Fruit fly (Drosophila melanogaster) whole organism, embryonic: ENCODE data around the gene slmb.

Experiments used
- Awh ChIP-seq: fragments of 200-800 bp; sonication (Bioruptor generic); IDR thresholded peaks from 2 replicates; pipeline ENCODE4, ENCODE4 v1.3.6; 2022; ENCODE audit warnings: missing biosample characterization, missing genetic modification characterization
- B-H2 ChIP-seq: fragments of 200-800 bp; sonication (Bioruptor generic); optimal IDR thresholded peaks from 2 replicates; lab custom pipeline; 2018; ENCODE audit warnings: missing biosample characterization, mild to moderate bottlenecking, missing genetic modification characterization
- C15 ChIP-seq: fragments of 200-800 bp; sonication (Bioruptor generic); IDR thresholded peaks from 3 replicates; pipeline ENCODE4 v1.3.6; 2022; ENCODE audit warnings: missing biosample characterization, missing genetic modification characterization
- CG10431 ChIP-seq: fragments of 200-800 bp; sonication (Bioruptor generic); optimal IDR thresholded peaks from 3 replicates; lab custom pipeline; 2018; ENCODE audit warnings: missing biosample characterization, mild to moderate bottlenecking, missing genetic modification characterization
- CG11560 ChIP-seq: fragments of 200-800 bp; sonication (Bioruptor generic); IDR thresholded peaks from 3 replicates; pipeline ENCODE4 v1.3.6; 2022; ENCODE audit warnings: missing biosample characterization, missing genetic modification characterization
- CG11696 ChIP-seq: fragments of 200-800 bp; sonication (Bioruptor generic); IDR thresholded peaks from 2 replicates; pipeline ENCODE4 v1.3.6; 2022; ENCODE audit warnings: missing biosample characterization, missing genetic modification characterization
- CG12769 ChIP-seq: fragments of 200-800 bp; sonication (Bioruptor generic); optimal IDR thresholded peaks from 2 replicates; lab custom pipeline; 2019; ENCODE audit warnings: missing biosample characterization, mild to moderate bottlenecking, missing genetic modification characterization, moderate library complexity
- CG13424 ChIP-seq: fragments of 200-800 bp; sonication (Bioruptor generic); optimal IDR thresholded peaks from 2 replicates; lab custom pipeline; 2019; ENCODE audit warnings: missing biosample characterization, mild to moderate bottlenecking, missing genetic modification characterization, moderate library complexity
- CG14014 ChIP-seq: fragments of 200-800 bp; sonication (Bioruptor generic); IDR thresholded peaks from 2 replicates; pipeline ENCODE4 v1.3.6; 2022; ENCODE audit warnings: missing biosample characterization, missing genetic modification characterization
- CG14710 ChIP-seq: fragments of 200-800 bp; sonication (Bioruptor generic); optimal IDR thresholded peaks from 3 replicates; lab custom pipeline; 2019; ENCODE audit warnings: missing biosample characterization, mild to moderate bottlenecking, missing genetic modification characterization, moderate library complexity
- CG16779 ChIP-seq: fragments of 200-800 bp; sonication (Bioruptor generic); IDR thresholded peaks from 2 replicates; pipeline ENCODE4 v1.3.6; 2022; ENCODE audit warnings: missing biosample characterization, missing genetic modification characterization
- CG17361 ChIP-seq: fragments of 200-800 bp; sonication (Bioruptor generic); IDR thresholded peaks from 3 replicates; pipeline ENCODE4 v1.3.6; 2022; ENCODE audit warnings: missing biosample characterization, missing genetic modification characterization
- CG17829 ChIP-seq: fragments of 200-800 bp; optimal IDR thresholded peaks from 2 replicates; lab custom pipeline; 2019; ENCODE audit warnings: missing biosample characterization, mild to moderate bottlenecking, missing genetic modification characterization, moderate library complexity
- CG17912 ChIP-seq: fragments of 200-800 bp; sonication (Bioruptor generic); optimal IDR thresholded peaks from 2 replicates; lab custom pipeline; 2018; ENCODE audit warnings: missing biosample characterization, mild to moderate bottlenecking, missing genetic modification characterization
- CG1832 ChIP-seq: fragments of 200-800 bp; sonication (Bioruptor generic); optimal IDR thresholded peaks from 2 replicates; lab custom pipeline; 2017; ENCODE audit warnings: missing biosample characterization, mild to moderate bottlenecking, missing genetic modification characterization, inconsistent platforms
- CG2120 ChIP-seq: fragments of 200-800 bp; sonication (Bioruptor generic); optimal IDR thresholded peaks from 3 replicates; lab custom pipeline; 2016; ENCODE audit warnings: missing biosample characterization, missing genetic modification characterization
- CG3163 ChIP-seq: fragments of 200-800 bp; sonication (Bioruptor generic); optimal IDR thresholded peaks from 3 replicates; lab custom pipeline; 2016; ENCODE audit warnings: missing biosample characterization, missing genetic modification characterization
- CG32532 ChIP-seq: fragments of 200-800 bp; sonication (Bioruptor generic); IDR thresholded peaks from 2 replicates; pipeline ENCODE4 v1.3.6; 2022; ENCODE audit warnings: missing biosample characterization, missing genetic modification characterization
- CG32767 ChIP-seq: fragments of 200-800 bp; sonication (Bioruptor generic); IDR thresholded peaks from 2 replicates; pipeline ENCODE4 v1.3.6; 2022; ENCODE audit warnings: missing biosample characterization, missing genetic modification characterization
- CG5953 ChIP-seq: fragments of 200-800 bp; sonication (Bioruptor generic); IDR thresholded peaks from 2 replicates; pipeline ENCODE4 v1.3.6; 2022; ENCODE audit warnings: missing biosample characterization, missing genetic modification characterization
- CG6254 ChIP-seq: fragments of 200-800 bp; sonication (Bioruptor generic); optimal IDR thresholded peaks from 3 replicates; lab custom pipeline; 2017; ENCODE audit warnings: mild to moderate bottlenecking, missing biosample characterization, missing genetic modification reagents, missing genetic modification characterization
- CG6765 ChIP-seq: fragments of 200-800 bp; sonication (Bioruptor generic); optimal IDR thresholded peaks from 3 replicates; lab custom pipeline; 2017; ENCODE audit warnings: missing biosample characterization, mild to moderate bottlenecking, missing genetic modification characterization
- CG8281 ChIP-seq: fragments of 200-800 bp; sonication (Bioruptor generic); optimal IDR thresholded peaks from 2 replicates; lab custom pipeline; 2018; ENCODE audit warnings: missing biosample characterization, mild to moderate bottlenecking, missing genetic modification characterization, moderate library complexity
- CTCF ChIP-seq: fragments of 200-800 bp; sonication (Bioruptor generic); optimal IDR thresholded peaks from 2 replicates; lab custom pipeline; 2017; ENCODE audit warnings: missing biosample characterization, mild to moderate bottlenecking, missing genetic modification characterization, moderate library complexity
- Dad ChIP-seq: fragments of 200-800 bp; sonication (Bioruptor generic); optimal IDR thresholded peaks from 3 replicates; lab custom pipeline; 2016; ENCODE audit warnings: missing biosample characterization, missing genetic modification characterization
- Fer3 ChIP-seq: fragments of 200-800 bp; sonication (Bioruptor generic); optimal IDR thresholded peaks from 2 replicates; lab custom pipeline; 2018; ENCODE audit warnings: missing biosample characterization, mild to moderate bottlenecking, missing genetic modification characterization, moderate library complexity
- Gug ChIP-seq: fragments of 200-800 bp; sonication (Bioruptor generic); IDR thresholded peaks from 4 replicates; pipeline ENCODE4 v1.3.6; 2022; ENCODE audit warnings: missing biosample characterization, missing genetic modification characterization
- Hsf ChIP-seq: fragments of 200-800 bp; sonication (Bioruptor generic); optimal IDR thresholded peaks from 3 replicates; lab custom pipeline; 2016; ENCODE audit warnings: missing biosample characterization, missing genetic modification characterization
- MESR4 ChIP-seq: fragments of 200-800 bp; sonication (Bioruptor generic); optimal IDR thresholded peaks from 2 replicates; lab custom pipeline; 2018; ENCODE audit warnings: missing biosample characterization, mild to moderate bottlenecking, missing genetic modification characterization, moderate library complexity
- NC2α ChIP-seq: fragments of 200-800 bp; sonication (Bioruptor generic); optimal IDR thresholded peaks from 2 replicates; lab custom pipeline; 2016; ENCODE audit warnings: missing biosample characterization, missing genetic modification characterization
- Sox100B ChIP-seq: fragments of 200-800 bp; sonication (Bioruptor generic); optimal IDR thresholded peaks from 3 replicates; lab custom pipeline; 2018; ENCODE audit warnings: missing biosample characterization, mild to moderate bottlenecking, missing genetic modification characterization
- Stat92E ChIP-seq, 3 experiments: fragments of >200 bp in 2 of 3; fragments of 200-800 bp in 1 of 3; sonication (Bioruptor generic) in 1 of 3; optimal IDR thresholded peaks; 2 replicates each; lab custom pipeline; 2017 to 2019; ENCODE audit warnings: missing biosample characterization in 3 of 3, missing genetic modification characterization in 3 of 3, mild to moderate bottlenecking in 1 of 3, moderate library complexity in 1 of 3
- al ChIP-seq: fragments of 200-800 bp; sonication (Bioruptor generic); IDR thresholded peaks from 2 replicates; pipeline ENCODE4 v1.3.6; 2022; ENCODE audit warnings: missing biosample characterization, missing genetic modification characterization
- ase ChIP-seq: fragments of 200-800 bp; sonication (Bioruptor generic); IDR thresholded peaks from 3 replicates; pipeline ENCODE4 v1.3.6; 2022; ENCODE audit warnings: missing biosample characterization, missing genetic modification characterization
- bcd ChIP-seq: fragments of 200-800 bp; sonication (Bioruptor generic); optimal IDR thresholded peaks from 2 replicates; lab custom pipeline; 2017; ENCODE audit warnings: missing biosample characterization, mild to moderate bottlenecking, missing genetic modification characterization
- chn ChIP-seq: fragments of 200-800 bp; sonication (Bioruptor generic); optimal IDR thresholded peaks from 2 replicates; lab custom pipeline; 2016; ENCODE audit warnings: missing biosample characterization, missing genetic modification characterization
- dan ChIP-seq: fragments of 200-800 bp; sonication (Bioruptor generic); IDR thresholded peaks from 2 replicates; pipeline ENCODE4 v1.3.6; 2022; ENCODE audit warnings: missing biosample characterization, missing genetic modification characterization
- ftz-f1 ChIP-seq: fragments of 200-800 bp; sonication (Bioruptor generic); optimal IDR thresholded peaks from 2 replicates; lab custom pipeline; 2016; ENCODE audit warnings: missing biosample characterization, missing genetic modification characterization
- gcm ChIP-seq: fragments of 200-800 bp; sonication (Bioruptor generic); optimal IDR thresholded peaks from 2 replicates; lab custom pipeline; 2019; ENCODE audit warnings: missing biosample characterization, mild to moderate bottlenecking, missing genetic modification characterization, moderate library complexity
- grau ChIP-seq: fragments of 200-800 bp; optimal IDR thresholded peaks from 3 replicates; lab custom pipeline; 2019; ENCODE audit warnings: missing biosample characterization, mild to moderate bottlenecking, missing genetic modification characterization, moderate library complexity
- ham ChIP-seq: fragments of 200-800 bp; sonication (Bioruptor generic); IDR thresholded peaks from 2 replicates; pipeline ENCODE4 v1.3.6; 2022; ENCODE audit warnings: missing biosample characterization, missing genetic modification characterization
- hth ChIP-seq: fragments of >200 bp; optimal IDR thresholded peaks from 2 replicates; lab custom pipeline; 2017; ENCODE audit warnings: inconsistent platforms
- maf-S ChIP-seq: fragments of 200-800 bp; sonication (Bioruptor generic); optimal IDR thresholded peaks from 2 replicates; lab custom pipeline; 2016; ENCODE audit warnings: missing biosample characterization, missing genetic modification characterization
- mld ChIP-seq: fragments of 200-800 bp; sonication (Bioruptor generic); IDR thresholded peaks from 3 replicates; pipeline ENCODE4 v1.3.6; 2022; ENCODE audit warnings: missing biosample characterization, missing genetic modification characterization; ENCODE audit not compliant: partially characterized antibody
- nerfin-2 ChIP-seq: fragments of 200-800 bp; sonication (Bioruptor generic); IDR thresholded peaks from 2 replicates; pipeline ENCODE4 v1.3.6; 2022; ENCODE audit warnings: missing biosample characterization, missing genetic modification characterization; ENCODE audit not compliant: partially characterized antibody
- sima ChIP-seq: fragments of 200-800 bp; sonication (Bioruptor generic); optimal IDR thresholded peaks from 2 replicates; lab custom pipeline; 2016; ENCODE audit warnings: missing biosample characterization, missing genetic modification characterization
- so ChIP-seq: fragments of 200-800 bp; sonication (Bioruptor generic); IDR thresholded peaks from 3 replicates; pipeline ENCODE4 v1.3.6; 2022; ENCODE audit warnings: missing biosample characterization, missing genetic modification characterization
- sug ChIP-seq: fragments of 200-800 bp; optimal IDR thresholded peaks from 2 replicates; lab custom pipeline; 2019; ENCODE audit warnings: missing biosample characterization, mild to moderate bottlenecking, missing genetic modification characterization, moderate library complexity
- tap ChIP-seq: fragments of 200-800 bp; optimal IDR thresholded peaks from 3 replicates; lab custom pipeline; 2019; ENCODE audit warnings: missing biosample characterization, mild to moderate bottlenecking, missing genetic modification characterization, moderate library complexity
- usp ChIP-seq: fragments of >200 bp; optimal IDR thresholded peaks from 2 replicates; lab custom pipeline; 2017; ENCODE audit warnings: missing biosample characterization, missing genetic modification characterization
- vvl ChIP-seq: fragments of 200-800 bp; sonication (Bioruptor generic); IDR thresholded peaks from 2 replicates; pipeline ENCODE4 v1.3.6; 2022; ENCODE audit warnings: missing biosample characterization, missing genetic modification characterization

Gene slmb

DNA sequence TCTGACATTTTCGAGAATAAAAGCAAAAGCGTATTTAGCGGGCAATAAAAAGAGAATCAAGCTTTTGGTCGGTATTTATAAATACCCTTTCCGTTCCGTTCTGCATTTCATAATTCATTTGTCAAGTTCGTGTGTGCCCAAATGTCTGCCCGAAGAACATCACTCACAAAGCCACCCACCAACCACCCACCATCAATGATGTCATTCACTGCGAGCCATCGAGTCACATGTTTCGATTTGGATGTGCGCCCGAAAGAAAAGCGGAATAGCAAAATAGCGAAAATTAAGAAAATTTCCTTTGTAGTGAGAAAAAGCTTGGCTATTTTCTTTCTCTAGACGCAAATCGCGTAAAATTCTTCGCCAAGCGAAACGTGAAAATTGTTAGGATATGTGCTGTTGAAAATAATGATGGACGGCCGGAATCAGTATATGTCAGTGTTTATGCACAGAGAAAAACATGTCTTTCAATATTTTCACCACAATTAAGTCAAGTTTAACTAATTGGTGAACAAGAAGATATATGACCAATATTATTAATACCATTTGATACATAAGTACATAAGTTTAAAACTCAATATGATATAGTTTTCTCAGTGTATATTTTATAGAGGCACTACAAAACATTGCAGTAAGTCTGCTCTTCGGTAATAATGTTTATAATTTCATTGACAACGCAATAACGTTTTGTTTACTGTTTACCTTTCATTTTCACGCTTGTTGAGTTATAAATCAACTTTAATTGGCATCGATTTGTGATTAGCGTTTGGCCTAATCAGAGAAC is 24.0 kb upstream of the slmb start (continued):
- peak; percentile 75 for TF ChIP-seq CG12769
- no peak for TF ChIP-seq CG3163 (GFP tag; lab: Kevin White, UChicago)
- no peak for TF ChIP-seq CG32767 (GFP tag; lab: Robert Waterston, UW)
- TF ChIP-seq Gug (GFP tag; lab: Robert Waterston, UW): peak; percentile 7; the same call in 1 of the 4 replicates
- TF ChIP-seq sima (GFP tag; lab: Kevin White, UChicago): peak; percentile 17
- TF ChIP-seq Hsf (GFP tag; lab: Kevin White, UChicago): peak; percentile 57
- TF ChIP-seq usp (GFP tag; lab: Kevin White, UChicago): no peak
- no peak for TF ChIP-seq CG8281 (tag; lab: Kevin White, UChicago)
- no peak for TF ChIP-seq MESR4 (GFP tag; lab: Kevin White, UChicago)
- no peak for TF ChIP-seq CG10431 (GFP tag; lab: Kevin White, UChicago)
- peak; percentile 83 for TF ChIP-seq CG32532 (GFP tag; lab: Robert Waterston, UW)
- TF ChIP-seq tap (tag; lab: Kevin White, UChicago): peak; percentile 44
- TF ChIP-seq CG17912 (GFP tag; lab: Kevin White, UChicago): no peak
- TF ChIP-seq CTCF (GFP tag; lab: Kevin White, UChicago): no peak
- no peak for TF ChIP-seq Stat92E (GFP tag; optimal IDR thresholded peaks at IDR 0.05; lab: Kevin White, UChicago)
- peak; percentile 32 for TF ChIP-seq CG6765
- TF ChIP-seq CG6254 (GFP tag; lab: Kevin White, UChicago): no peak
- no peak for TF ChIP-seq CG16779
- TF ChIP-seq hth: no peak
- TF ChIP-seq chn (GFP tag; lab: Kevin White, UChicago): no peak
- no peak for TF ChIP-seq CG5953 (GFP tag; lab: Robert Waterston, UW)
- TF ChIP-seq Awh: no peak
- no peak for TF ChIP-seq dan
- TF ChIP-seq CG17361 (GFP tag; lab: Robert Waterston, UW): peak; percentile 58; the same call in 2 of the 3 replicates
- no peak for TF ChIP-seq NC2α (GFP tag; lab: Kevin White, UChicago)
- peak; percentile 2 for TF ChIP-seq maf-S (GFP tag; lab: Kevin White, UChicago)
- peak; percentile 53 for TF ChIP-seq CG13424
- TF ChIP-seq CG14014: peak; percentile 81
- TF ChIP-seq nerfin-2 (GFP tag; lab: Robert Waterston, UW): no peak
- 0 out of 3 replicates have a peak, but pooled peaks have one; percentile 52 for TF ChIP-seq so (GFP tag; lab: Robert Waterston, UW)
- TF ChIP-seq CG1832 (GFP tag; lab: Kevin White, UChicago): no peak
- TF ChIP-seq al (GFP tag; lab: Robert Waterston, UW): peak; percentile 45
- TF ChIP-seq CG2120 (GFP tag; lab: Kevin White, UChicago): peak; percentile 81
- TF ChIP-seq vvl (GFP tag; lab: Robert Waterston, UW): peak; percentile 78
- no peak for TF ChIP-seq ham
- peak; percentile 61 for TF ChIP-seq Fer3 (tag; lab: Kevin White, UChicago)
- no peak for TF ChIP-seq mld (GFP tag; lab: Robert Waterston, UW)
- no peak for TF ChIP-seq CG11560 (tag; lab: Robert Waterston, UW)
- 0 out of 3 replicates have a peak, but pooled peaks have one; percentile 4 for TF ChIP-seq ase (GFP tag; lab: Robert Waterston, UW)
- no peak for TF ChIP-seq sug (tag; lab: Kevin White, UChicago)
- no peak for TF ChIP-seq B-H2 (GFP tag; lab: Kevin White, UChicago)
- peak; percentile 8 for TF ChIP-seq CG14710 (tag; lab: Kevin White, UChicago)
- no peak for TF ChIP-seq ftz-f1 (GFP tag; lab: Kevin White, UChicago)
- TF ChIP-seq CG11696 (GFP tag; lab: Robert Waterston, UW): peak; percentile 54; the same call in 1 of the 2 replicates
- peak; percentile 76 for TF ChIP-seq grau (tag; lab: Kevin White, UChicago)
- no peak for TF ChIP-seq Dad (GFP tag; lab: Kevin White, UChicago)
- TF ChIP-seq CG17829: peak; percentile 46
- peak; percentile 26 for TF ChIP-seq gcm (GFP tag; lab: Kevin White, UChicago)
- 0 out of 3 replicates have a peak, but pooled peaks have one; percentile 51 for TF ChIP-seq C15 (GFP tag; lab: Robert Waterston, UW)
- TF ChIP-seq bcd (GFP tag; lab: Kevin White, UChicago): peak; percentile 36
- peak; percentile 47 for TF ChIP-seq Sox100B (GFP tag; lab: Kevin White, UChicago)
